Worm (Caenorhabditis elegans) whole organism, young adult: Measurements from ENCODE around the gene ifc-1.

Source experiments
- B0019.2 ChIP-seq: fragments of 200-800 bp; sonication (Bioruptor generic); conservative IDR thresholded peaks from 2 replicates; pipeline ENCODE4 v1.3.6; 2022; ENCODE audit warnings: missing genetic modification reagents, missing genetic modification characterization, missing compliant biosample characterization
- B0336.3 ChIP-seq: fragments of 200-800 bp; sonication (Bioruptor generic); IDR thresholded peaks from 2 replicates; pipeline ENCODE4 v1.3.6; 2022; ENCODE audit warnings: missing genetic modification characterization, missing compliant biosample characterization
- F37B4.10 ChIP-seq: fragments of 200-800 bp; sonication (Bioruptor generic); IDR thresholded peaks from 2 replicates; pipeline ENCODE4 v1.3.6; 2022; ENCODE audit warnings: missing genetic modification characterization, missing compliant biosample characterization
- F55B11.4 ChIP-seq: sonication (generic microtip); optimal IDR thresholded peaks from 2 replicates; lab custom pipeline; 2016; ENCODE audit warnings: missing compliant biosample characterization, missing genetic modification characterization, borderline replicate concordance; ENCODE audit not compliant: insufficient read depth
- K12H6.12 ChIP-seq: fragments of 200-800 bp; sonication (Bioruptor generic); optimal IDR thresholded peaks from 2 replicates; lab custom pipeline; 2018; ENCODE audit warnings: mild to moderate bottlenecking, missing genetic modification characterization, missing compliant biosample characterization
- Y53G8AR.9 ChIP-seq: fragments of 200-800 bp; sonication (Bioruptor generic); conservative IDR thresholded peaks from 2 replicates; pipeline ENCODE4 v1.3.6; 2022; ENCODE audit warnings: missing genetic modification reagents, missing genetic modification characterization, missing compliant biosample characterization
- Y79H2A.3 ChIP-seq: fragments of 200-800 bp; sonication (Bioruptor generic); conservative IDR thresholded peaks from 2 replicates; pipeline ENCODE4 v1.3.6; 2022; ENCODE audit warnings: missing genetic modification reagents, missing genetic modification characterization, missing compliant biosample characterization
- ama-1 ChIP-seq, 3 experiments: fragments of 150-350 bp in 1 of 3; sonication (generic microtip) in 2 of 3; optimal IDR thresholded peaks; 2 replicates each; lab custom pipeline; 2014 to 2018; ENCODE audit warnings: missing biosample characterization in 2 of 3, missing genetic modification characterization in 2 of 3, missing genetic modification reagents in 2 of 3
- bed-2 ChIP-seq: fragments of 200-800 bp; sonication (Bioruptor generic); IDR thresholded peaks from 2 replicates; pipeline ENCODE4 v1.3.6; 2022; ENCODE audit warnings: missing genetic modification reagents, missing genetic modification characterization, missing compliant biosample characterization
- cebp-1 ChIP-seq, 2 experiments: fragments of 200-800 bp in 1 of 2; sonication (Bioruptor generic) in 1 of 2; sonication (generic microtip) in 1 of 2; IDR thresholded peaks in 1 of 2; optimal IDR thresholded peaks in 1 of 2; 2 replicates each; pipeline versions ENCODE4 v1.3.6 to Lab custom; 2017 to 2022; ENCODE audit warnings: missing compliant biosample characterization in 2 of 2, missing genetic modification characterization in 2 of 2, mild to moderate bottlenecking in 1 of 2, missing genetic modification reagents in 1 of 2, moderate library complexity in 1 of 2
- cebp-2 ChIP-seq: fragments of 200-800 bp; sonication (Bioruptor generic); IDR thresholded peaks from 2 replicates; pipeline ENCODE4 v1.3.6; 2022; ENCODE audit warnings: missing genetic modification characterization, missing compliant biosample characterization
- ceh-40 ChIP-seq: fragments of 200-800 bp; sonication (Bioruptor generic); IDR thresholded peaks from 2 replicates; pipeline ENCODE4 v1.3.6; 2022; ENCODE audit warnings: missing genetic modification characterization, missing compliant biosample characterization
- dox-1 ChIP-seq: fragments of 200-800 bp; sonication (Bioruptor generic); IDR thresholded peaks from 2 replicates; pipeline ENCODE4 v1.3.6; 2022; ENCODE audit warnings: missing genetic modification reagents, missing genetic modification characterization, missing compliant biosample characterization
- dpl-1 ChIP-seq: fragments of 150-350 bp; optimal IDR thresholded peaks from 2 replicates; lab custom pipeline; 2014; ENCODE audit warnings: missing biosample characterization, missing genetic modification reagents, missing genetic modification characterization
- egrh-3 ChIP-seq: fragments of 200-800 bp; sonication (Bioruptor generic); IDR thresholded peaks from 2 replicates; pipeline ENCODE4 v1.3.6; 2022; ENCODE audit warnings: missing genetic modification reagents, missing genetic modification characterization, missing compliant biosample characterization
- gei-17 ChIP-seq: fragments of 200-800 bp; sonication (Bioruptor generic); optimal IDR thresholded peaks from 2 replicates; lab custom pipeline; 2018; ENCODE audit warnings: mild to moderate bottlenecking, missing genetic modification characterization, missing compliant biosample characterization
- lag-1 ChIP-seq: fragments of 200-800 bp; sonication (Bioruptor generic); IDR thresholded peaks from 2 replicates; pipeline ENCODE4 v1.3.6; 2022; ENCODE audit warnings: missing genetic modification reagents, missing genetic modification characterization, missing compliant biosample characterization
- let-607 ChIP-seq, 2 experiments: fragments of 200-800 bp in 1 of 2; sonication (Bioruptor generic) in 1 of 2; sonication (generic microtip) in 1 of 2; optimal IDR thresholded peaks; 2 replicates each; lab custom pipeline; 2016 to 2018; ENCODE audit warnings: mild to moderate bottlenecking in 2 of 2, missing compliant biosample characterization in 2 of 2, missing genetic modification characterization in 2 of 2, moderate library complexity in 2 of 2, missing genotype in 1 of 2
- lin-54 ChIP-seq: fragments of 200-800 bp; sonication (Bioruptor generic); optimal IDR thresholded peaks from 2 replicates; lab custom pipeline; 2018; ENCODE audit warnings: mild to moderate bottlenecking, missing genetic modification characterization, missing compliant biosample characterization
- madf-10 ChIP-seq: sonication (generic microtip); optimal IDR thresholded peaks from 2 replicates; lab custom pipeline; 2016; ENCODE audit warnings: mild to moderate bottlenecking, missing genetic modification characterization, missing compliant biosample characterization
- madf-3 ChIP-seq: fragments of 200-800 bp; sonication (Bioruptor generic); IDR thresholded peaks from 2 replicates; pipeline ENCODE4 v1.3.6; 2022; ENCODE audit warnings: missing genetic modification reagents, missing genetic modification characterization, missing compliant biosample characterization
- madf-6 ChIP-seq: fragments of 200-800 bp; sonication (Bioruptor generic); IDR thresholded peaks from 2 replicates; pipeline ENCODE4 v1.3.6; 2022; ENCODE audit warnings: missing genetic modification reagents, missing genetic modification characterization, missing compliant biosample characterization
- madf-8 ChIP-seq: fragments of 200-800 bp; sonication (Bioruptor generic); conservative IDR thresholded peaks from 2 replicates; pipeline ENCODE4 v1.3.6; 2022; ENCODE audit warnings: missing genetic modification reagents, missing genetic modification characterization, missing compliant biosample characterization
- mcd-1 ChIP-seq: fragments of 200-800 bp; sonication (Bioruptor generic); IDR thresholded peaks from 2 replicates; pipeline ENCODE4 v1.3.6; 2022; ENCODE audit warnings: missing genetic modification reagents, missing genetic modification characterization, missing compliant biosample characterization
- mes-4 ChIP-seq: sonication (generic microtip); optimal IDR thresholded peaks from 2 replicates; lab custom pipeline; 2016; ENCODE audit warnings: missing genotype, missing genetic modification characterization, missing compliant biosample characterization
- nhr-27 ChIP-seq: fragments of 200-800 bp; sonication (Bioruptor generic); optimal IDR thresholded peaks from 2 replicates; lab custom pipeline; 2018; ENCODE audit warnings: mild to moderate bottlenecking, missing genetic modification characterization, moderate library complexity, missing compliant biosample characterization
- nhr-80 ChIP-seq: sonication (generic microtip); optimal IDR thresholded peaks from 2 replicates; lab custom pipeline; 2016; ENCODE audit warnings: missing genetic modification characterization, missing compliant biosample characterization
- pha-4 ChIP-seq: fragments of 150-350 bp; sonication (generic microtip); optimal IDR thresholded peaks from 2 replicates; lab custom pipeline; 2014; ENCODE audit warnings: missing biosample characterization, missing genetic modification reagents, missing genetic modification characterization
- rcor-1 ChIP-seq: fragments of 200-800 bp; sonication (Bioruptor generic); IDR thresholded peaks from 2 replicates; pipeline ENCODE4 v1.3.6; 2022; ENCODE audit warnings: missing genetic modification reagents, missing genetic modification characterization, missing compliant biosample characterization
- rec-8 ChIP-seq, 2 experiments: sonication (generic microtip); optimal IDR thresholded peaks; 2 replicates each; lab custom pipeline; 2016; ENCODE audit warnings: mild to moderate bottlenecking in 2 of 2, missing genetic modification characterization in 2 of 2, missing genetic modification reagents in 2 of 2, missing genotype in 2 of 2, missing biosample characterization in 1 of 2, missing compliant biosample characterization in 1 of 2, moderate library complexity in 1 of 2
- sdz-38 ChIP-seq: sonication (generic microtip); optimal IDR thresholded peaks from 2 replicates; lab custom pipeline; 2016; ENCODE audit warnings: missing genotype, missing genetic modification characterization, missing compliant biosample characterization
- snpc-1.3 ChIP-seq: sonication (generic microtip); optimal IDR thresholded peaks from 2 replicates; lab custom pipeline; 2017; ENCODE audit warnings: missing genetic modification characterization, mild to moderate bottlenecking, missing compliant biosample characterization, antibody characterized with exemption, moderate library complexity, missing genotype, missing genetic modification reagents; ENCODE audit not compliant: insufficient read depth
- xnd-1 ChIP-seq: sonication (generic microtip); optimal IDR thresholded peaks from 2 replicates; lab custom pipeline; 2016; ENCODE audit warnings: missing genotype, missing genetic modification reagents, missing genetic modification characterization, missing compliant biosample characterization
- zfh-2 ChIP-seq: fragments of 200-800 bp; sonication (Bioruptor generic); conservative IDR thresholded peaks from 2 replicates; pipeline ENCODE4 v1.3.6; 2022; ENCODE audit warnings: missing genetic modification reagents, missing genetic modification characterization, missing compliant biosample characterization
- zim-3 ChIP-seq: sonication (generic microtip); optimal IDR thresholded peaks from 2 replicates; lab custom pipeline; 2017; ENCODE audit warnings: mild to moderate bottlenecking, missing genetic modification characterization, moderate library complexity, missing compliant biosample characterization
- ztf-25 ChIP-seq: fragments of 200-800 bp; sonication (Bioruptor generic); IDR thresholded peaks from 2 replicates; pipeline ENCODE4 v1.3.6; 2022; ENCODE audit warnings: missing genetic modification reagents, missing genetic modification characterization, missing compliant biosample characterization
- ztf-6 ChIP-seq: fragments of 200-800 bp; sonication (Bioruptor generic); IDR thresholded peaks from 2 replicates; pipeline ENCODE4 v1.3.6; 2022; ENCODE audit warnings: missing genetic modification reagents, missing genetic modification characterization, missing compliant biosample characterization

ifc-1 gene

ce11 chrV:2877509-2877908 lies 3.7 kb upstream of the ifc-1 start, which contains the start of gene F37B4.10:
F37B4.10 (minus strand) TSS chrV:2877609.
- TF ChIP-seq dox-1 (GFP tag; lab: Robert Waterston, UW) (no peak), ztf-25 (GFP tag; lab: Robert Waterston, UW) (no peak), sdz-38 (no peak), lin-54 (no peak), K12H6.12 (tag; lab: Kevin White, UChicago) (no peak)

DNA sequence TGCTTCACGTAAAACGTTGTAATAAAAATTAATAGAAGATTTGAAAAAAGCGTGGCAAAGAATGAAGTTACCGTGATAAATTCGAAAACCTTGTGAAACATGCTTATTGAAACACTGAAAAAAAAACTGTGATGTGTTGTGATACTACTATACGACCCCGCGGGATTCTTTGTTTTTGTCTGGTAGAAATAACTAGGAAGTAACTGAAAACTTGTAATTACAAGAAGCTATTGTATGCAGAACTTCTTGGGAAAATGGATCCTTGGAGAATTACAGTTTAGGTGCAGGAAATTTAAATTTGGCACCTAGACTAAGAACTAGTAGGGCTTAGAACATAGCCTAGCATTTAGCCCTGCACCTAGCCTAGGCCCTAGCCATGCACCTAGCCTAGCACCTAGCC lies 1.4 kb upstream of the ifc-1 start, which contains the start of gene str-39:
str-39 (minus strand) TSS at position 101 of the 400 bp plus-strand sequence.
- no peak for TF ChIP-seq bed-2 (GFP tag; lab: Robert Waterston, UW)
- no peak for TF ChIP-seq madf-6 (GFP tag; lab: Robert Waterston, UW)
- no peak for TF ChIP-seq mcd-1 (GFP tag; lab: Robert Waterston, UW)
- no peak for TF ChIP-seq B0336.3 (GFP tag; lab: Robert Waterston, UW)
- TF ChIP-seq ztf-6 = no peak
- TF ChIP-seq rcor-1 = no peak
- no peak for TF ChIP-seq F55B11.4 (tag; lab: Kevin White, UChicago)
- TF ChIP-seq dpl-1 = no peak
- TF ChIP-seq egrh-3 (GFP tag; lab: Robert Waterston, UW) = no peak
- TF ChIP-seq madf-8 (GFP tag; lab: Robert Waterston, UW) = no peak
- no peak for TF ChIP-seq dox-1 (GFP tag; lab: Robert Waterston, UW)

- TF ChIP-seq snpc-1.3 = no peak
- TF ChIP-seq nhr-80 (tag; lab: Kevin White, UChicago) = peak; percentile 45
Measured at ce11 chrV:2880356-2880755, 837 bp upstream of the ifc-1 start.

ce11 chrV:2881565-2881964 lies 372 bp downstream of the ifc-1 start:
- TF ChIP-seq pha-4 (tag; lab: Kevin White, UChicago) (peak; percentile 34), zim-3 (no peak), mes-4 (tag; lab: Kevin White, UChicago) (no peak), nhr-80 (tag; lab: Kevin White, UChicago) (peak; percentile 23)

- no peak for TF ChIP-seq gei-17 (GFP tag; lab: Kevin White, UChicago)
- 0 out of 2 replicates have a peak, but pooled peaks have one; percentile 41 for TF ChIP-seq madf-3
- TF ChIP-seq ama-1 (optimal IDR thresholded peaks at IDR 0.05; lab: Kevin White, UChicago) = no peak
- no peak for TF ChIP-seq ama-1 (GFP tag; optimal IDR thresholded peaks at IDR 0.05; lab: Kevin White, UChicago)
- TF ChIP-seq F37B4.10 (GFP tag; lab: Robert Waterston, UW) = peak; percentile 96; the same call in 1 of the 2 replicates
- no peak for TF ChIP-seq nhr-27
- TF ChIP-seq rec-8 (tag; optimal IDR thresholded peaks at IDR 0.05; lab: Kevin White, UChicago) = no peak
Measured at ce11 chrV:2883097-2883496, 1.9 kb downstream of the ifc-1 start.

- TF ChIP-seq B0019.2 (no peak), madf-10 (tag; lab: Kevin White, UChicago) (no peak), ceh-40 (no peak), xnd-1 (tag; lab: Kevin White, UChicago) (no peak), lag-1 (GFP tag; lab: Robert Waterston, UW) (no peak), Y79H2A.3 (GFP tag; lab: Robert Waterston, UW) (no peak), let-607 (tag; optimal IDR thresholded peaks at IDR 0.05; lab: Kevin White, UChicago) (no peak), Y53G8AR.9 (GFP tag; lab: Robert Waterston, UW) (no peak), nhr-27 (no peak), ztf-6 (no peak), zfh-2 (GFP tag; lab: Robert Waterston, UW) (no peak), F37B4.10 (GFP tag; lab: Robert Waterston, UW) (no peak), cebp-2 (GFP tag; lab: Robert Waterston, UW) (no peak), cebp-1 (GFP tag; IDR thresholded peaks at IDR 0.05; lab: Robert Waterston, UW) (no peak), cebp-1 (tag; optimal IDR thresholded peaks at IDR 0.05; lab: Kevin White, UChicago) (no peak)
Measured at ce11 chrV:2884411-2884810, 3.2 kb downstream of the ifc-1 start, which contains the start of gene sre-24. sre-24 (plus strand) TSS chrV:2884711.
